Fruit fly (Drosophila melanogaster) whole organism, wandering third instar larva: Measurements from ENCODE around the gene Swip-1.

Experiments used
- Abd-B ChIP-seq: fragments of >200 bp; optimal IDR thresholded peaks from 2 replicates; lab custom pipeline; 2017; ENCODE audit warnings: missing biosample characterization, missing genetic modification characterization
- CG32264 ChIP-seq: fragments of 200-800 bp; sonication (Bioruptor generic); optimal IDR thresholded peaks from 2 replicates; lab custom pipeline; 2016; ENCODE audit warnings: missing biosample characterization, missing genetic modification characterization
- CG9705 ChIP-seq: fragments of 200-800 bp; sonication (Bioruptor generic); optimal IDR thresholded peaks from 2 replicates; lab custom pipeline; 2018; ENCODE audit warnings: missing biosample characterization, mild to moderate bottlenecking, missing genetic modification characterization
- CrebA ChIP-seq: fragments of 200-800 bp; sonication (Bioruptor generic); optimal IDR thresholded peaks from 2 replicates; lab custom pipeline; 2016; ENCODE audit warnings: missing biosample characterization, mild to moderate bottlenecking, missing genetic modification characterization, borderline replicate concordance
- Dif ChIP-seq: fragments of 200-275, 200-300 bp; sonication (Bioruptor generic); optimal IDR thresholded peaks from 2 replicates; lab custom pipeline; 2018; ENCODE audit warnings: missing biosample characterization, missing genetic modification characterization; ENCODE audit not compliant: partially characterized antibody
- HLH106 ChIP-seq: fragments of 200-800 bp; optimal IDR thresholded peaks from 3 replicates; lab custom pipeline; 2019; ENCODE audit warnings: missing biosample characterization, mild to moderate bottlenecking, missing genetic modification characterization, moderate library complexity
- Hnf4 ChIP-seq: fragments of 200-800 bp; sonication (Bioruptor generic); optimal IDR thresholded peaks from 2 replicates; lab custom pipeline; 2016; ENCODE audit warnings: missing biosample characterization, mild to moderate bottlenecking, missing genetic modification characterization
- Hr78 ChIP-seq: fragments of >200 bp; optimal IDR thresholded peaks from 2 replicates; lab custom pipeline; 2017; ENCODE audit warnings: missing biosample characterization, missing genetic modification characterization
- Hr83 ChIP-seq: fragments of 200-300 bp; sonication (Bioruptor generic); optimal IDR thresholded peaks from 2 replicates; lab custom pipeline; 2016; ENCODE audit warnings: missing biosample characterization, mild to moderate bottlenecking, missing genetic modification characterization, moderate library complexity; ENCODE audit not compliant: poor library complexity, severe bottlenecking
- Jra ChIP-seq: sonication (Bioruptor generic); optimal IDR thresholded peaks from 2 replicates; lab custom pipeline; 2016; ENCODE audit warnings: missing biosample characterization, missing genetic modification characterization
- Mio ChIP-seq: sonication (Bioruptor generic); optimal IDR thresholded peaks from 2 replicates; lab custom pipeline; 2016; ENCODE audit warnings: missing biosample characterization, missing genetic modification characterization
- Myc ChIP-seq: fragments of >200 bp; optimal IDR thresholded peaks from 2 replicates; lab custom pipeline; 2017
- N ChIP-seq: fragments of >200 bp; optimal IDR thresholded peaks from 2 replicates; lab custom pipeline; 2018; ENCODE audit warnings: missing biosample characterization, missing external identifiers, missing genetic modification characterization
- OdsH ChIP-seq: fragments of 200-800 bp; sonication (Bioruptor generic); optimal IDR thresholded peaks from 2 replicates; lab custom pipeline; 2016; ENCODE audit warnings: missing biosample characterization, mild to moderate bottlenecking, missing genetic modification characterization
- Rel ChIP-seq, 2 experiments: fragments of 200-800 bp; sonication (Bioruptor generic) in 1 of 2; optimal IDR thresholded peaks; 2 replicates in 1 of 2; 3 replicates in 1 of 2; lab custom pipeline; 2016 to 2019; ENCODE audit warnings: mild to moderate bottlenecking in 2 of 2, missing biosample characterization in 2 of 2, missing genetic modification characterization in 2 of 2, moderate library complexity in 1 of 2
- Sp1 ChIP-seq: fragments of 200-800 bp; sonication (Bioruptor generic); optimal IDR thresholded peaks from 3 replicates; lab custom pipeline; 2019; ENCODE audit warnings: missing biosample characterization, mild to moderate bottlenecking, missing genetic modification characterization, moderate library complexity
- Vsx2 ChIP-seq: fragments of 200-300, 225-300 bp; sonication (Bioruptor generic); optimal IDR thresholded peaks from 2 replicates; lab custom pipeline; 2018; ENCODE audit warnings: missing biosample characterization, missing genetic modification characterization; ENCODE audit not compliant: partially characterized antibody
- br ChIP-seq: fragments of 200-800 bp; sonication (Bioruptor generic); optimal IDR thresholded peaks from 2 replicates; lab custom pipeline; 2016; ENCODE audit warnings: missing biosample characterization, missing genetic modification characterization
- brk ChIP-seq: fragments of 200-800 bp; sonication (Bioruptor generic); optimal IDR thresholded peaks from 2 replicates; lab custom pipeline; 2016; ENCODE audit warnings: missing biosample characterization, mild to moderate bottlenecking, missing genetic modification characterization
- dl ChIP-seq, 2 experiments: fragments of 175-275, 200-275 bp in 1 of 2; fragments of 200-275 bp in 1 of 2; sonication (Bioruptor generic); optimal IDR thresholded peaks; lab custom pipeline; 2018; ENCODE audit warnings: mild to moderate bottlenecking in 2 of 2, missing biosample characterization in 2 of 2, missing genetic modification characterization in 2 of 2, moderate library complexity in 2 of 2; ENCODE audit not compliant: partially characterized antibody in 2 of 2, insufficient read depth in 1 of 2
- dmrt93B ChIP-seq: fragments of 200-800 bp; sonication (Bioruptor generic); optimal IDR thresholded peaks from 2 replicates; lab custom pipeline; 2018; ENCODE audit warnings: missing biosample characterization, mild to moderate bottlenecking, missing genetic modification characterization
- dsf ChIP-seq: sonication (Bioruptor generic); optimal IDR thresholded peaks from 2 replicates; lab custom pipeline; 2016; ENCODE audit warnings: missing biosample characterization, missing genetic modification characterization, borderline replicate concordance
- ey ChIP-seq: fragments of 200-800 bp; sonication (Bioruptor generic); optimal IDR thresholded peaks from 2 replicates; lab custom pipeline; 2016; ENCODE audit warnings: missing biosample characterization, missing genetic modification characterization
- foxo ChIP-seq, 2 experiments: fragments of 200-800 bp; sonication (Bioruptor generic); optimal IDR thresholded peaks; 2 replicates in 1 of 2; 3 replicates in 1 of 2; lab custom pipeline; 2016 to 2017; ENCODE audit warnings: missing biosample characterization in 2 of 2, missing genetic modification characterization in 2 of 2
- fru ChIP-seq: fragments of 200-800 bp; sonication (Bioruptor generic); optimal IDR thresholded peaks from 3 replicates; lab custom pipeline; 2016; ENCODE audit warnings: missing biosample characterization, mild to moderate bottlenecking, missing genetic modification characterization
- h ChIP-seq: fragments of 200-800 bp; sonication (Bioruptor generic); optimal IDR thresholded peaks from 3 replicates; lab custom pipeline; 2016; ENCODE audit warnings: missing biosample characterization, mild to moderate bottlenecking, missing genetic modification characterization
- psq ChIP-seq: fragments of 200-800 bp; sonication (Bioruptor generic); optimal IDR thresholded peaks from 3 replicates; lab custom pipeline; 2017; ENCODE audit warnings: missing biosample characterization, mild to moderate bottlenecking, missing genetic modification characterization, moderate library complexity
- rgr ChIP-seq: fragments of 200-800 bp; sonication (Bioruptor generic); optimal IDR thresholded peaks from 3 replicates; lab custom pipeline; 2016; ENCODE audit warnings: missing biosample characterization, mild to moderate bottlenecking, missing genetic modification characterization
- sage ChIP-seq: fragments of 200-800 bp; sonication (Bioruptor generic); optimal IDR thresholded peaks from 2 replicates; lab custom pipeline; 2016; ENCODE audit warnings: missing biosample characterization, mild to moderate bottlenecking, missing genetic modification characterization
- sv ChIP-seq: fragments of 200-800 bp; sonication (Bioruptor generic); optimal IDR thresholded peaks from 3 replicates; lab custom pipeline; 2016; ENCODE audit warnings: missing biosample characterization, missing genetic modification characterization
- tai ChIP-seq: sonication (Bioruptor generic); optimal IDR thresholded peaks from 2 replicates; lab custom pipeline; 2016; ENCODE audit warnings: missing biosample characterization, missing genetic modification characterization
- usp ChIP-seq: fragments of >200 bp; optimal IDR thresholded peaks from 2 replicates; lab custom pipeline; 2017; ENCODE audit warnings: missing biosample characterization, missing genetic modification characterization
- woc ChIP-seq: sonication (Bioruptor generic); optimal IDR thresholded peaks from 2 replicates; lab custom pipeline; 2016; ENCODE audit warnings: missing biosample characterization, mild to moderate bottlenecking, missing genetic modification characterization

The Swip-1 gene

DNA sequence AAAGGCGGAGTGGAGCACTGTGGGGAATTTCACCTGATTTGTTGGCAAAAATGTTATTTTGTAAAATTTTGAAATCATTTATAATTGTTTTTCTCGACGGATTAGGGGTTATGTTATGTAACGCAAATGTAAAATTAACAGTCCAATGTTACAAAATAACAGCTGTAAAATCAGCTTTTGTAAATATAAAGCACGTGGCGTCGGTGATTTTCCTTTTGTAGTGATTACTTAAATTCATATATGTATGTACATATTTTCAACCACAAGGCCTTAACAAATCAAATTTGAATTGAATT, 35.1 kb upstream of the Swip-1 start, which contains the start of gene CG15172:
Gene CG15172 (plus strand): TSS at position 197 of the 296 bp plus-strand sequence.
- TF ChIP-seq dl (GFP tag; optimal IDR thresholded peaks at IDR 0.05; lab: Kevin White, UChicago; ENCODE audit: insufficient read depth in 1 of 2, partially characterized antibody in 2 of 2), result no peak
- no peak for TF ChIP-seq Rel (GFP tag; optimal IDR thresholded peaks at IDR 0.05; lab: Kevin White, UChicago)
- no peak for TF ChIP-seq Rel (tag; optimal IDR thresholded peaks at IDR 0.05; lab: Kevin White, UChicago)
- TF ChIP-seq Sp1 (GFP tag; lab: Kevin White, UChicago), result no peak
- TF ChIP-seq Vsx2 (GFP tag; lab: Kevin White, UChicago), result no peak
- no peak for TF ChIP-seq sv
- no peak for TF ChIP-seq Myc (lab: Kevin White, UChicago)
- TF ChIP-seq Hnf4 (GFP tag; lab: Kevin White, UChicago), result no peak
- no peak for TF ChIP-seq dsf

DNA sequence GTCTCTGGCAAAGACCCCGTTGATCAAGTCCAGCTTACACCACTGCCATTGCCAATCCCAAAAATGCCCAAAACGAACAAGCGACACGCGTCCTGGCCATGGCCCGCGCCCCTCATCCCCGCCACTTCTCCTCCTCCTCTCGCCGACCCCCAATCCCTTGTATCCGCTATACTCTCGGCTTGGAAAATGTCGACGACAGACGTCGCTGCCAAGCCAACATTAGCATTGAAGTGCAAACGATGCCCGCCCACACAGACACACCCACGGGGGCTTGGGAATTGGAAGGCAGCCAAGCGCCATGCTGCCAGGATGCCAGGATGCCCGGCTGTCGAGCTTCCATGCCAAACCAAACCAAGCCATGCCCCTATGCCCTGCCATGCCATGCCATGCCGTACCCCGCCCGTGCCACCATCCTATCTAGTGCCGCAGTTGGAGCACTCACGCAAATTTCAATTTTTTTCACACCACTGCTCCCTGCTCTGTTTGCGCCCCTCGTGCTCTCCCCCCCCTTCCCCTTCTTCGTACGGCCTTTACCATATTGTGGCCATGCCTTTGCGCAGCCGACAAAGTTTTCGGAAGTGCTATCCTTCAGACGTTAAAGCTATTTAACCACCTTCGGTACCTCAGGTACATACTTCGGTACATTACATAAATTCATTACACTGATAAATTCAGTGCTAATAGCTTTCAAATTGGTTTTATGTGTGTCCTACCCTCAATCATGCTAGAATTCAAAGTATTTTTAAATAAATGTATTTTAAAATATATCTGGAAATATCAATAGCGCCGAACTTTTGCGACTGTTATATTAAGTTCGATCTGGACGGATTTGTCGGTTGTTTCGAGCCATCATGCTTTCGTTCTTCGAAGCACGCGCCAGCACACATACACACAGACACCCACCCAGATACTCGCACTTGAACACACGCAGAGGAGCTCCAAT, 34.5 kb upstream of the Swip-1 start:
- TF ChIP-seq dmrt93B (peak; percentile 75), sv (peak; percentile 50), Jra (GFP tag; lab: Kevin White, UChicago) (no peak), CrebA (GFP tag; lab: Kevin White, UChicago) (peak; percentile 47), OdsH (GFP tag; lab: Kevin White, UChicago) (peak; percentile 81), CG32264 (GFP tag; lab: Kevin White, UChicago) (peak; percentile 14), sage (GFP tag; lab: Kevin White, UChicago) (peak; percentile 49), dl (GFP tag; optimal IDR thresholded peaks at IDR 0.05; lab: Kevin White, UChicago; ENCODE audit: insufficient read depth in 1 of 2, partially characterized antibody in 2 of 2) (no peak), ey (peak; percentile 62), br (GFP tag; lab: Kevin White, UChicago) (peak; percentile 73), Dif (GFP tag; lab: Kevin White, UChicago) (no peak), CG9705 (GFP tag; lab: Kevin White, UChicago) (peak; percentile 66), h (GFP tag; lab: Kevin White, UChicago) (peak; percentile 87), brk (GFP tag; lab: Kevin White, UChicago) (peak; percentile 16), foxo (GFP tag; optimal IDR thresholded peaks at IDR 0.05; lab: Kevin White, UChicago) (peak in 1 of 2 experiments; percentile 87), fru (peak; percentile 82), Hnf4 (GFP tag; lab: Kevin White, UChicago) (peak; percentile 16), usp (no peak), Rel (GFP tag; optimal IDR thresholded peaks at IDR 0.05; lab: Kevin White, UChicago) (peak; percentile 43), Rel (tag; optimal IDR thresholded peaks at IDR 0.05; lab: Kevin White, UChicago) (peak; percentile 49), HLH106 (tag; lab: Kevin White, UChicago) (peak; percentile 85), Sp1 (GFP tag; lab: Kevin White, UChicago) (peak; percentile 91), tai (GFP tag; lab: Kevin White, UChicago) (no peak), woc (GFP tag; lab: Kevin White, UChicago) (peak; percentile 64), psq (GFP tag; lab: Kevin White, UChicago) (peak; percentile 64), Hr78 (no peak), Abd-B (GFP tag; lab: Kevin White, UChicago) (no peak), rgr (GFP tag; lab: Kevin White, UChicago) (peak; percentile 76), Myc (lab: Kevin White, UChicago) (no peak)
- TF ChIP-seq, all 38 proteins: peak for 20

DNA sequence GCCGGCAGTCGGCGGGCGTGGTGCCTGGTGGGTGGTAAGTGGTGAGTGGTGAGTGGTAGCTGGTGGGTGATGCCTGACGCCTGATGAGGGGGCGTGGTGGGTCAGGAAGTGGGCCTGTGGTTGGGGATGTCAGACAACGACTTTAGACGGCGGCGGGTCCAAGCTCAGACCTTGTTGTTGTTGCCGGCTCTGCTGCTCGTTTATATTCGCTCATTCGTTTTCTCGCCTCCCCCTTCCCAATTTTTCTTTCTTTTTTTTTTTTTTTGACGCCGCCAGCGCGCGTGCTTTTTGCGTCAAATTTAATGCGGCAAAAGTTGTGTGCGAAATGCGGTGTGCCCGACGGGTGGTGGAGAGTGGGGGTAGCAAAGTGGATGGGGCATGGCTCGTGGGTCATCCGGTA, 32.6 kb upstream of the Swip-1 start:
- TF ChIP-seq CrebA (GFP tag; lab: Kevin White, UChicago), result no peak
- TF ChIP-seq N, result no peak
- no peak for TF ChIP-seq OdsH (GFP tag; lab: Kevin White, UChicago)
- TF ChIP-seq rgr (GFP tag; lab: Kevin White, UChicago), result no peak
- TF ChIP-seq tai (GFP tag; lab: Kevin White, UChicago), result no peak
- no peak for TF ChIP-seq woc (GFP tag; lab: Kevin White, UChicago)
- TF ChIP-seq dmrt93B, result no peak
- TF ChIP-seq Sp1 (GFP tag; lab: Kevin White, UChicago), result no peak
- TF ChIP-seq Hr78, result no peak
- TF ChIP-seq Mio (GFP tag; lab: Kevin White, UChicago), result no peak
- TF ChIP-seq Rel (GFP tag; optimal IDR thresholded peaks at IDR 0.05; lab: Kevin White, UChicago), result no peak
- no peak for TF ChIP-seq Rel (tag; optimal IDR thresholded peaks at IDR 0.05; lab: Kevin White, UChicago)
- TF ChIP-seq Jra (GFP tag; lab: Kevin White, UChicago), result no peak
- TF ChIP-seq brk (GFP tag; lab: Kevin White, UChicago), result no peak
- no peak for TF ChIP-seq Hr83 (GFP tag; lab: Kevin White, UChicago)
- no peak for TF ChIP-seq Vsx2 (GFP tag; lab: Kevin White, UChicago)
- TF ChIP-seq sage (GFP tag; lab: Kevin White, UChicago), result no peak
